Worm (Caenorhabditis elegans): ENCODE measurements around the gene hcf-1.
A peak's percentile ranks its signal among the peaks of the same experiment; 100 is the strongest.

hcf-1 gene

ce11 chrIV:7817852-7818251 is 43.8 kb upstream of the hcf-1 start, which contains the start of gene ric-3 (continued):
- TF ChIP-seq mep-1 (tag; optimal IDR thresholded peaks at IDR 0.05) (peak; percentile 38), nhr-11 (tag; optimal IDR thresholded peaks at IDR 0.05) (peak; percentile 73), ceh-32 (tag; optimal IDR thresholded peaks at IDR 0.05; ENCODE audit: poor library complexity) (no peak), ama-1 (optimal IDR thresholded peaks at IDR 0.05) (no peak), hif-1 (tag; optimal IDR thresholded peaks at IDR 0.05) (no peak), egl-27 (tag; optimal IDR thresholded peaks at IDR 0.05) (no peak), madf-9 (GFP tag; conservative IDR thresholded peaks at IDR 0.05) (no peak), snpc-1.2 (GFP tag; IDR thresholded peaks at IDR 0.05) (no peak), ces-1 (GFP tag; optimal IDR thresholded peaks at IDR 0.05) (peak; percentile 24), set-16 (GFP tag; IDR thresholded peaks at IDR 0.05) (no peak), dmd-9 (GFP tag; IDR thresholded peaks at IDR 0.05) (no peak), Y105C5A.15 (GFP tag; IDR thresholded peaks at IDR 0.05) (no peak), mdl-1 (tag; optimal IDR thresholded peaks at IDR 0.05) (peak in 1 of 2 experiments; percentile 45), mdt-29 (GFP tag; IDR thresholded peaks at IDR 0.05) (no peak), tag-97 (GFP tag; IDR thresholded peaks at IDR 0.05) (no peak), nhr-25 (tag; optimal IDR thresholded peaks at IDR 0.05; ENCODE audit: borderline replicate concordance, insufficient read depth) (no peak), ceh-20 (GFP tag; IDR thresholded peaks at IDR 0.05) (no peak), ZK546.5 (tag; optimal IDR thresholded peaks at IDR 0.05) (no peak), saeg-2 (GFP tag; IDR thresholded peaks at IDR 0.05) (no peak), zip-2 (tag; optimal IDR thresholded peaks at IDR 0.05) (no peak)

DNA sequence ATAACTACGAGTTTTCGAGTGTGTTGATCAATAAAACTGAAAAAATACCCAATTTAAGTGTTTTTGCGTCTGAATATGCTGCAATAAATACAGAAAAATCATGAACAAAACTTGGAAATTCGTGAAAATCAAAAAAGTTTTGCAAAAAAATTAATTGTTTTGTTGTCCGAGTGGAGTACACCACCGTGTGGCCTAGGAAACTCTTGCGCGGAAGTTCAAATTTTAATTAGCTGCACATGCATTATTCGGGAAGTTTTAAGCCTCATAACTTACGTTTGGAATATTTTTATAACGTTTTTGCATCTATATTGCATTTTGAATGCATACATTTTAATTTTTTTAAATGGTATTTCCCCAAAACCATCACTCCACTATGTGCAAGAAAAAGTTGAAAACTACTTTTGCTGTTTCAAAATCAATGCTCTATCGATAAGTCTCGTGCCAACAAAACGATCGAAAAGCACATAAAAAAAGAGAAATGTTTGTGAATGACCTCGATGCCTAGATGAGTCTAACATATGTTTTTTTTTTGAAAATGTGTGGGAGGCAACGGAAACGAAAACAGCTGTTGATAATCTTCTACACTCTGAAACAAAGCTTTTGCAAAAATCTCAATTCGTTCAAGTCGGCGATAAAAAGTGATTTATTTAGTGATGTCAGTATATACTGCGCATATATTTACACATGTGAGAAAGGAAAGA is 42.5 kb upstream of the hcf-1 start:
- peak; percentile 49; the same call in 1 of the 2 replicates for TF ChIP-seq ZK337.2 (GFP tag; IDR thresholded peaks at IDR 0.05)
- TF ChIP-seq unc-62 (GFP tag; optimal IDR thresholded peaks at IDR 0.05 in 1 of 2), result no peak
- no peak for TF ChIP-seq unc-62 (tag; optimal IDR thresholded peaks at IDR 0.05)
- no peak for TF ChIP-seq mdt-29 (GFP tag; IDR thresholded peaks at IDR 0.05)
- no peak for TF ChIP-seq daf-8 (GFP tag; IDR thresholded peaks at IDR 0.05)
- TF ChIP-seq lsy-2 (tag; optimal IDR thresholded peaks at IDR 0.05), result peak in 1 of 2 experiments; percentile 45
- no peak for TF ChIP-seq dmd-8 (GFP tag; IDR thresholded peaks at IDR 0.05)
- peak; percentile 60 for TF ChIP-seq aha-1 (tag)
- TF ChIP-seq zip-2 (tag; optimal IDR thresholded peaks at IDR 0.05), result no peak
- no peak for TF ChIP-seq nhr-48 (tag; optimal IDR thresholded peaks at IDR 0.05)
- TF ChIP-seq mxl-2 (GFP tag; conservative IDR thresholded peaks at IDR 0.05), result no peak
- TF ChIP-seq snpc-1.2 (GFP tag; IDR thresholded peaks at IDR 0.05), result 0 out of 2 replicates have a peak, but pooled peaks have one; percentile 25
- TF ChIP-seq hlh-11 (tag; optimal IDR thresholded peaks at IDR 0.05), result peak; percentile 29
- TF ChIP-seq zfp-3 (GFP tag; conservative IDR thresholded peaks at IDR 0.05), result no peak
- no peak for TF ChIP-seq pha-4 (GFP tag; IDR thresholded peaks at IDR 0.05)
- no peak for TF ChIP-seq pha-4 (tag; optimal IDR thresholded peaks at IDR 0.05)
- TF ChIP-seq dmd-6 (GFP tag; IDR thresholded peaks at IDR 0.05), result peak; percentile 38; the same call in 1 of the 2 replicates
- no peak for TF ChIP-seq D1046.2 (GFP tag; IDR thresholded peaks at IDR 0.05)
- peak; percentile 62 for TF ChIP-seq unc-130 (GFP tag; optimal IDR thresholded peaks at IDR 0.05)
- no peak for TF ChIP-seq nhr-76 (tag; optimal IDR thresholded peaks at IDR 0.05)
- no peak for TF ChIP-seq fkh-10 (GFP tag; optimal IDR thresholded peaks at IDR 0.05)
- TF ChIP-seq Y48G9A.11 (GFP tag; IDR thresholded peaks at IDR 0.05), result peak; percentile 50; the same call in 1 of the 2 replicates
- TF ChIP-seq ztf-11 (tag; optimal IDR thresholded peaks at IDR 0.05), result no peak
- TF ChIP-seq dpl-1 (GFP tag; optimal IDR thresholded peaks at IDR 0.05), result peak; percentile 83
- TF ChIP-seq mes-2 (tag; optimal IDR thresholded peaks at IDR 0.05; ENCODE audit: poor library complexity, severe bottlenecking), result peak; percentile 92
- peak in 1 of 2 experiments; percentile 22 for TF ChIP-seq hif-1 (tag; optimal IDR thresholded peaks at IDR 0.05)
- peak; percentile 41 for TF ChIP-seq dve-1 (tag; optimal IDR thresholded peaks at IDR 0.05; ENCODE audit: insufficient read depth)
- TF ChIP-seq daf-16 (GFP tag; optimal IDR thresholded peaks at IDR 0.05), result no peak
- peak; percentile 24 for TF ChIP-seq daf-16 (tag; optimal IDR thresholded peaks at IDR 0.05)
- peak; percentile 32 for TF ChIP-seq nhr-28 (tag; optimal IDR thresholded peaks at IDR 0.05)
- peak; percentile 40 for TF ChIP-seq lin-38 (GFP tag; IDR thresholded peaks at IDR 0.05)
